Fruit fly (Drosophila melanogaster): Measurements from ENCODE around the gene CG31157.
A peak's percentile ranks its signal among the peaks of the same experiment; 100 is the strongest.

Gene CG31157

DNA sequence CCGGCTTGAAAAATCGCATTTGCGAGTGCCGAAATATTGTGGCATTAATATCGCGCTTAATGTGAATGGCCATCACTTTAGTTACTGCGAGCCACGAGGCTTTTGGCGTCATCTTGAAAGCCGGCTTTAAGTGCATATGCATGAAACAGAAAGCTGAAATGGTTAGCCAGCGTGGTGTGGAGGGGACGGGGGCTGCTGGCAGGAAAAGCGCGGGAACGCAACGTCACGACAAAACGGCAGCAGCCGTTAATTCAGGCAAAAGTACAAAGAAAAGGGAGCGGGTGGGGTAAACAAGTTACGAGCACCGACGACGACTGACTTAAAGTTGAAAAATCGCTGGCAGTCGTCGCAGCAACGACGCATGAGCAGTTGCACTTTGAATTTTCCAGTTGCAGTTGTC, 32.1 kb upstream of the CG31157 start (continued):
- TF ChIP-seq CG10669 (GFP tag; optimal IDR thresholded peaks at IDR 0.05) (no peak), CG6276 (GFP tag; optimal IDR thresholded peaks at IDR 0.05) (no peak), Ets21C (GFP tag; optimal IDR thresholded peaks at IDR 0.05) (no peak), CG6163 (GFP tag; IDR thresholded peaks at IDR 0.05) (no peak; the same call in 2 of the 3 replicates), esn (GFP tag; optimal IDR thresholded peaks at IDR 0.05) (no peak)

DNA sequence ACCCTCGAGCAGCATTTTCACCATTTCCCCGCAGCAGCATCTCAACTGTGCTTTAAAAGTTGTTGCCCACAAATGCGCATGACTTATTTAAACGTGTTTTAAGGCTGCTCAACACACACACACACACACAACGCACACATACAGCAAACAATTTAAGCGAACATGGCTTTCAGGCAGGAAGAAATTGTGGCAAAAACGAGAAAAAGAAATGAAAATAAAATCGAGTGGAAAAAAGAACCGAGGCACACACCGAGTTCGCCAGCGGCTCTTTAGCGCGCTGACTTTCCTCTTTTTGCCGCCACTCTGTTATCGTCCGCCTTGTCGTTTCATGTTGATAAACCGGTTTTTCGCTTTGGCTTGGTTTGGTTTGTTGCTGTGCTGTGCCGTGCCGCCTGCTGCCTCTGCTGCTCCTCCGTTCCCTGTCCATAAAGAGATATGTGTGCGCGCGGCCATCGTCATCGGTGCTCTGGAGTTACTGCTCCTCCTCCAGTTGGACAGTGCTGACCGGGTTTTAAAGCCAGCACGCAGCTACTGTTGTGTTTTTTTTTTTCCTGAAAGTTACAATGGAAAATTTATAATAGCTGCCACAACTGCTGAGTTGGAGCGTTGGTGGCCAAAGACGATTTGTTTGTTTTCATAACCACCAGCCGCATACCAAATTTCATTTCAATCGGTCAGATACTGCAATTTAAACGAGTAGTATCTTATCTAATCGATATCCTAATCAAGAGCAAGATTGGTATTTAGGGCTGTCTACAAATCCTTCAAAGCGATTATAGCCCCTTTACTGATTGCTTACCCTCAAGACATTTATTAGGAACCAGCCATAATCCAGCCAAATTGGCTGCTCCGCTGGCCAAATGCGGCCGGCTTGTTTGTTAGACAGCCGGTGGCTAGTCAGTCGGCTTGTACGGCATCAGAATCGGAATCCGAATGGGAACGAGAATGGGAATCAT, 31.4 kb upstream of the CG31157 start:
- no peak for TF ChIP-seq Sox15 (GFP tag; optimal IDR thresholded peaks at IDR 0.05)
- no peak for TF ChIP-seq svp (GFP tag)
- TF ChIP-seq CG6276 (GFP tag; optimal IDR thresholded peaks at IDR 0.05) = peak; percentile 57
- TF ChIP-seq CG32006 (GFP tag; optimal IDR thresholded peaks at IDR 0.05) = peak; percentile 22
- TF ChIP-seq fd59A (GFP tag; optimal IDR thresholded peaks at IDR 0.05) = no peak
- no peak for TF ChIP-seq Sox14 (GFP tag; optimal IDR thresholded peaks at IDR 0.05)
- TF ChIP-seq CG6808 (GFP tag; optimal IDR thresholded peaks at IDR 0.05) = peak; percentile 42
- no peak for TF ChIP-seq pdm3 (GFP tag; optimal IDR thresholded peaks at IDR 0.05)
- TF ChIP-seq Eip93F (GFP tag; optimal IDR thresholded peaks at IDR 0.05) = peak; percentile 18
- TF ChIP-seq CG6792 (GFP tag; optimal IDR thresholded peaks at IDR 0.05) = no peak
- peak; percentile 61 for TF ChIP-seq dsx (GFP tag; optimal IDR thresholded peaks at IDR 0.05; ENCODE audit: poor library complexity, severe bottlenecking)
- no peak for TF ChIP-seq CG3032 (tag; optimal IDR thresholded peaks at IDR 0.05)
- no peak for TF ChIP-seq Sox102F (GFP tag; optimal IDR thresholded peaks at IDR 0.05)
- TF ChIP-seq net (GFP tag; optimal IDR thresholded peaks at IDR 0.05) = peak; percentile 19
- TF ChIP-seq dac (GFP tag; optimal IDR thresholded peaks at IDR 0.05) = no peak
- no peak for TF ChIP-seq lz (GFP tag; optimal IDR thresholded peaks at IDR 0.05)
- peak; percentile 14 for TF ChIP-seq Ets96B (tag; optimal IDR thresholded peaks at IDR 0.05)
- peak; percentile 17 for TF ChIP-seq Eip75B (GFP tag; optimal IDR thresholded peaks at IDR 0.05)
- TF ChIP-seq eg (GFP tag; IDR thresholded peaks at IDR 0.05) = 0 out of 3 replicates have a peak, but pooled peaks have one; percentile 5
- TF ChIP-seq CG11762 (GFP tag; optimal IDR thresholded peaks at IDR 0.05; ENCODE audit: insufficient read depth) = no peak
- TF ChIP-seq CG31627 (GFP tag; optimal IDR thresholded peaks at IDR 0.05) = no peak
- TF ChIP-seq Eip78C (GFP tag) = peak; percentile 84
- TF ChIP-seq CG3919 (GFP tag; optimal IDR thresholded peaks at IDR 0.05) = no peak
- peak; percentile 24; the same call in 1 of the 2 replicates for TF ChIP-seq CG15336 (GFP tag; IDR thresholded peaks at IDR 0.05)
- TF ChIP-seq CG6854 (GFP tag; optimal IDR thresholded peaks at IDR 0.05) = no peak
- TF ChIP-seq CG9139 (GFP tag; optimal IDR thresholded peaks at IDR 0.05) = peak; percentile 23
- no peak for TF ChIP-seq salr (GFP tag; optimal IDR thresholded peaks at IDR 0.05)
- no peak for TF ChIP-seq achi (GFP tag; optimal IDR thresholded peaks at IDR 0.05)
- peak; percentile 72 for TF ChIP-seq vri (GFP tag; optimal IDR thresholded peaks at IDR 0.05)
- TF ChIP-seq Ets21C (GFP tag; optimal IDR thresholded peaks at IDR 0.05) = no peak
- no peak for TF ChIP-seq Gug (GFP tag; IDR thresholded peaks at IDR 0.05)
- no peak for TF ChIP-seq CG10669 (GFP tag; optimal IDR thresholded peaks at IDR 0.05)
- peak; percentile 4 for TF ChIP-seq CG1621 (tag; optimal IDR thresholded peaks at IDR 0.05)
- TF ChIP-seq CG10631 (GFP tag; optimal IDR thresholded peaks at IDR 0.05) = peak; percentile 74
- no peak for TF ChIP-seq CG4318 (GFP tag; optimal IDR thresholded peaks at IDR 0.05)
- TF ChIP-seq ss (GFP tag; optimal IDR thresholded peaks at IDR 0.05) = peak; percentile 51 to 70
- TF ChIP-seq Lpt (GFP tag; optimal IDR thresholded peaks at IDR 0.05) = peak; percentile 60
- peak; percentile 4 for TF ChIP-seq cyc (GFP tag; optimal IDR thresholded peaks at IDR 0.05)
- peak; percentile 21 for TF ChIP-seq fkh (GFP tag; optimal IDR thresholded peaks at IDR 0.05)
- TF ChIP-seq CG11294 (GFP tag; IDR thresholded peaks at IDR 0.05) = no peak
- no peak for TF ChIP-seq fd85E (GFP tag; optimal IDR thresholded peaks at IDR 0.05)
- no peak for TF ChIP-seq CG8319 (GFP tag; optimal IDR thresholded peaks at IDR 0.05)
- peak; percentile 22 for TF ChIP-seq topi (GFP tag; optimal IDR thresholded peaks at IDR 0.05)
- TF ChIP-seq CG8632 (GFP tag; optimal IDR thresholded peaks at IDR 0.05) = no peak
- no peak for TF ChIP-seq Hr4 (GFP tag; optimal IDR thresholded peaks at IDR 0.05)

All from whole organism, prepupa.